Worm (Caenorhabditis elegans) whole organism, midembryonic: ENCODE data around the gene B0024.13.

Source experiments
- T22C8.4 ChIP-seq: fragments of 200-800 bp; sonication (Bioruptor generic); IDR thresholded peaks from 2 replicates; pipeline ENCODE4 v1.3.6; 2022; ENCODE audit warnings: missing genetic modification characterization, missing compliant biosample characterization
- flt-1 ChIP-seq: fragments of 200-800 bp; sonication (Bioruptor generic); IDR thresholded peaks from 2 replicates; pipeline ENCODE4 v1.3.6; 2022; ENCODE audit warnings: missing genetic modification characterization, missing compliant biosample characterization
- med-1 ChIP-seq: sonication (generic microtip); optimal IDR thresholded peaks from 2 replicates; lab custom pipeline; 2017; ENCODE audit warnings: missing genetic modification characterization, mild to moderate bottlenecking, missing compliant biosample characterization, antibody characterized with exemption, missing genetic modification reagents; ENCODE audit not compliant: insufficient read depth
- ztf-29 ChIP-seq: fragments of 200-800 bp; sonication (Bioruptor generic); IDR thresholded peaks from 2 replicates; pipeline ENCODE4 v1.3.6; 2022; ENCODE audit warnings: missing genetic modification reagents, missing genetic modification characterization, missing compliant biosample characterization

- no peak for TF ChIP-seq flt-1 (GFP tag; lab: Robert Waterston, UW)
- no peak for TF ChIP-seq ztf-29 (GFP tag; lab: Robert Waterston, UW)
- TF ChIP-seq med-1, result no peak
- no peak for TF ChIP-seq T22C8.4 (GFP tag; lab: Robert Waterston, UW)
These were observed 37.1 kb upstream of the B0024.13 start, which contains the start of gene lys-3 for ce11 chrV:10283444-10283843.
